Worm (Caenorhabditis elegans): ENCODE data around the gene fzo-1.

DNA sequence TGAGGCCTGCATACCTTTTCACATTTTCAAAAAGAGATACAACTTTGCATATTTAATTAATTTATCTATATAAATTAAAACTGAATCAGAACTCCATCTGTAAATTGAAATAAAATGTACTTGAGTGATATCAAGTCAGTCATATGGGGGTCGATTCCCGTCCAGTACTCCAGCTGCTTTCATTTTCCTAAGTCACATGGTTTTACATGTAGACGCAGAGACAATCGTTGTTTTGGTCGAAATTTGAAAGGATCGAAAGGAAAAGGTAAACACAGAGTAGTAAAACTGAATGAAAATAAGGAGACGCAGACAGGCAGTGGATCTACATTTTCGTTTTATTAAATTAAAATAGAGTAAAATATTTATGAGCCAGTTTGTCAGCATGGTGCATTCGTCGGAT, 38.1 kb upstream of the fzo-1 start:
- TF ChIP-seq unc-62 (GFP tag; optimal IDR thresholded peaks at IDR 0.05 in 1 of 2), result no peak
- no peak for TF ChIP-seq unc-62 (tag; optimal IDR thresholded peaks at IDR 0.05)
- no peak for TF ChIP-seq ces-1 (GFP tag; optimal IDR thresholded peaks at IDR 0.05)
- no peak for TF ChIP-seq lin-39 (tag; optimal IDR thresholded peaks at IDR 0.05)
- no peak for TF ChIP-seq hif-1 (tag; optimal IDR thresholded peaks at IDR 0.05)
- no peak for TF ChIP-seq ceh-44 (GFP tag; IDR thresholded peaks at IDR 0.05)
- no peak for TF ChIP-seq zag-1 (tag; optimal IDR thresholded peaks at IDR 0.05)
- TF ChIP-seq dpl-1 (GFP tag; optimal IDR thresholded peaks at IDR 0.05), result no peak
- no peak for TF ChIP-seq madf-9 (GFP tag; conservative IDR thresholded peaks at IDR 0.05)
- TF ChIP-seq fkh-10 (GFP tag; optimal IDR thresholded peaks at IDR 0.05), result no peak
- no peak for TF ChIP-seq daf-16 (GFP tag; optimal IDR thresholded peaks at IDR 0.05)
- TF ChIP-seq daf-16 (tag; optimal IDR thresholded peaks at IDR 0.05), result peak; percentile 49
- TF ChIP-seq nhr-237 (tag; optimal IDR thresholded peaks at IDR 0.05), result no peak
- TF ChIP-seq zip-2 (tag; optimal IDR thresholded peaks at IDR 0.05), result no peak
- TF ChIP-seq aly-2 (tag; optimal IDR thresholded peaks at IDR 0.05), result no peak

Measured in whole organism, L4 larva.